Worm (Caenorhabditis elegans) whole organism, L1 larva: ENCODE results near the gene gpr-1.

ENCODE experiments used
- C16A3.4 ChIP-seq: fragments of 150-350 bp; optimal IDR thresholded peaks from 2 replicates; lab custom pipeline; 2014; ENCODE audit warnings: missing biosample characterization, missing genetic modification characterization
- F16B12.6 ChIP-seq: fragments of 150-350 bp; optimal IDR thresholded peaks from 2 replicates; lab custom pipeline; 2014; ENCODE audit warnings: missing biosample characterization, missing genetic modification characterization
- aly-2 ChIP-seq: fragments of 150-350 bp; optimal IDR thresholded peaks from 2 replicates; lab custom pipeline; 2014; ENCODE audit warnings: missing biosample characterization, missing genetic modification characterization
- ama-1 ChIP-seq: fragments of 150-350 bp; optimal IDR thresholded peaks from 2 replicates; lab custom pipeline; 2014
- ceh-88 ChIP-seq: fragments of 200-800 bp; sonication (Bioruptor generic); IDR thresholded peaks from 2 replicates; pipeline ENCODE4 v1.3.6; 2022; ENCODE audit warnings: missing genetic modification characterization, missing compliant biosample characterization
- dpl-1 ChIP-seq, 3 experiments: fragments of 150-350 bp in 2 of 3; sonication (generic microtip) in 1 of 3; optimal IDR thresholded peaks; 2 replicates each; lab custom pipeline; 2014 to 2017; ENCODE audit warnings: missing biosample characterization in 3 of 3, missing genetic modification characterization in 3 of 3, missing genetic modification reagents in 3 of 3
- dsc-1 ChIP-seq: sonication (generic microtip); optimal IDR thresholded peaks from 2 replicates; lab custom pipeline; 2016; ENCODE audit warnings: mild to moderate bottlenecking, missing genetic modification characterization, missing compliant biosample characterization
- efl-1 ChIP-seq, 4 experiments: fragments of 150-350 bp; optimal IDR thresholded peaks in 3 of 4; peaks in 1 of 4; 1 replicate in 1 of 4; 2 replicates in 3 of 4; lab custom pipeline; 2014; ENCODE audit warnings: missing biosample characterization in 2 of 4, missing genetic modification characterization in 2 of 4, missing genetic modification reagents in 2 of 4
- egl-13 ChIP-seq: sonication (generic microtip); optimal IDR thresholded peaks from 2 replicates; lab custom pipeline; 2016; ENCODE audit warnings: missing genotype, missing genetic modification reagents, missing genetic modification characterization, missing compliant biosample characterization
- egl-27 ChIP-seq, 2 experiments: fragments of 150-350 bp in 1 of 2; sonication (generic microtip); optimal IDR thresholded peaks; 3 replicates each; lab custom pipeline; 2017 to 2018; ENCODE audit warnings: missing biosample characterization in 2 of 2, missing genetic modification characterization in 2 of 2, missing genetic modification reagents in 2 of 2
- elt-2 ChIP-seq: sonication (generic microtip); optimal IDR thresholded peaks from 2 replicates; lab custom pipeline; 2016; ENCODE audit warnings: missing genetic modification characterization, mild to moderate bottlenecking, inconsistent platforms, missing compliant biosample characterization, missing genetic modification reagents
- elt-3 ChIP-seq, 6 experiments: fragments of 150-350 bp in 1 of 6; sonication (generic microtip); optimal IDR thresholded peaks; 2 replicates each; lab custom pipeline; 2017 to 2018; ENCODE audit warnings: missing biosample characterization in 6 of 6, missing genetic modification characterization in 6 of 6, inconsistent platforms in 1 of 6
- ets-5 ChIP-seq: fragments of 200-800 bp; sonication (Bioruptor generic); IDR thresholded peaks from 2 replicates; pipeline ENCODE4 v1.3.6; 2022; ENCODE audit warnings: missing genetic modification characterization, missing compliant biosample characterization
- fkh-8 ChIP-seq: sonication (generic microtip); optimal IDR thresholded peaks from 2 replicates; lab custom pipeline; 2016; ENCODE audit warnings: mild to moderate bottlenecking, missing genetic modification characterization, missing compliant biosample characterization
- grh-1 ChIP-seq: fragments of 200-800 bp; sonication (Bioruptor generic); IDR thresholded peaks from 2 replicates; pipeline ENCODE4 v1.3.6; 2022; ENCODE audit warnings: missing genetic modification reagents, missing genetic modification characterization, missing compliant biosample characterization
- hpl-2 ChIP-seq: fragments of 150-350 bp; optimal IDR thresholded peaks from 2 replicates; lab custom pipeline; 2014; ENCODE audit warnings: missing biosample characterization, missing genetic modification reagents, missing genetic modification characterization
- lin-13 ChIP-seq: fragments of 150-350 bp; optimal IDR thresholded peaks from 2 replicates; lab custom pipeline; 2014; ENCODE audit warnings: missing biosample characterization, missing genetic modification reagents, missing genetic modification characterization
- lin-14 ChIP-seq: fragments of 200-800 bp; sonication (Bioruptor generic); optimal IDR thresholded peaks from 2 replicates; lab custom pipeline; 2018; ENCODE audit warnings: mild to moderate bottlenecking, missing genetic modification characterization, moderate library complexity, missing compliant biosample characterization
- lin-35 ChIP-seq, 2 experiments: fragments of 150-350 bp; optimal IDR thresholded peaks; 2 replicates each; lab custom pipeline; 2014; ENCODE audit warnings: missing biosample characterization in 2 of 2, missing genetic modification characterization in 2 of 2, missing genetic modification reagents in 2 of 2
- lin-39 ChIP-seq: fragments of 150-350 bp; optimal IDR thresholded peaks from 2 replicates; lab custom pipeline; 2014; ENCODE audit warnings: missing biosample characterization, missing genetic modification reagents, missing genetic modification characterization
- lsy-2 ChIP-seq, 2 experiments: fragments of 150-350 bp; optimal IDR thresholded peaks; 2 replicates each; lab custom pipeline; 2014; ENCODE audit warnings: missing biosample characterization in 2 of 2, missing genetic modification characterization in 2 of 2
- mdl-1 ChIP-seq, 2 experiments: fragments of 150-350 bp; optimal IDR thresholded peaks; 2 replicates each; lab custom pipeline; 2014 to 2017; ENCODE audit warnings: missing biosample characterization in 2 of 2, missing genetic modification characterization in 2 of 2, inconsistent platforms in 1 of 2
- nhr-19 ChIP-seq: fragments of 200-800 bp; sonication (Bioruptor generic); conservative IDR thresholded peaks from 2 replicates; pipeline ENCODE4 v1.3.6; 2022; ENCODE audit warnings: missing genetic modification characterization, missing compliant biosample characterization
- nhr-20 ChIP-seq: sonication (generic microtip); optimal IDR thresholded peaks from 2 replicates; lab custom pipeline; 2016; ENCODE audit warnings: mild to moderate bottlenecking, missing genetic modification characterization, missing compliant biosample characterization
- nhr-237 ChIP-seq: fragments of 150-350 bp; optimal IDR thresholded peaks from 2 replicates; lab custom pipeline; 2014; ENCODE audit warnings: missing biosample characterization, missing genetic modification characterization
- nhr-47 ChIP-seq: sonication (generic microtip); optimal IDR thresholded peaks from 2 replicates; lab custom pipeline; 2016; ENCODE audit warnings: mild to moderate bottlenecking, missing genetic modification characterization, moderate library complexity, missing compliant biosample characterization
- nhr-71 ChIP-seq: sonication (generic microtip); optimal IDR thresholded peaks from 2 replicates; lab custom pipeline; 2016; ENCODE audit warnings: mild to moderate bottlenecking, missing genetic modification characterization, moderate library complexity, missing compliant biosample characterization
- nhr-77 ChIP-seq: fragments of 150-350 bp; optimal IDR thresholded peaks from 2 replicates; lab custom pipeline; 2014; ENCODE audit warnings: missing biosample characterization, missing genetic modification characterization
- nhr-85 ChIP-seq: sonication (generic microtip); peaks from one replicate; lab custom pipeline; 2016; ENCODE audit warnings: missing genetic modification characterization, inconsistent platforms, missing compliant biosample characterization
- nhr-90 ChIP-seq: sonication (generic microtip); optimal IDR thresholded peaks from 2 replicates; lab custom pipeline; 2016; ENCODE audit warnings: mild to moderate bottlenecking, missing genetic modification characterization, missing compliant biosample characterization; ENCODE audit not compliant: poor library complexity
- pag-3 ChIP-seq: sonication (generic microtip); optimal IDR thresholded peaks from 2 replicates; lab custom pipeline; 2017; ENCODE audit warnings: missing genetic modification characterization, mild to moderate bottlenecking, missing compliant biosample characterization, antibody characterized with exemption, borderline replicate concordance; ENCODE audit not compliant: insufficient read depth
- rnt-1 ChIP-seq: sonication (generic microtip); optimal IDR thresholded peaks from 2 replicates; lab custom pipeline; 2016; ENCODE audit warnings: mild to moderate bottlenecking, missing genetic modification characterization, moderate library complexity, missing compliant biosample characterization
- skn-1 ChIP-seq: fragments of 150-350 bp; optimal IDR thresholded peaks from 2 replicates; lab custom pipeline; 2014; ENCODE audit warnings: missing biosample characterization, missing genetic modification characterization
- snu-23 ChIP-seq: sonication (generic microtip); optimal IDR thresholded peaks from 2 replicates; lab custom pipeline; 2016; ENCODE audit warnings: missing genetic modification characterization, missing compliant biosample characterization
- sup-37 ChIP-seq: fragments of 200-800 bp; sonication (Bioruptor generic); optimal IDR thresholded peaks from 2 replicates; lab custom pipeline; 2018; ENCODE audit warnings: mild to moderate bottlenecking, missing genetic modification characterization, missing compliant biosample characterization
- swsn-7 ChIP-seq: sonication (generic microtip); optimal IDR thresholded peaks from 2 replicates; lab custom pipeline; 2016; ENCODE audit warnings: missing genetic modification characterization, missing compliant biosample characterization
- unc-62 ChIP-seq: fragments of 150-350 bp; optimal IDR thresholded peaks from 2 replicates; lab custom pipeline; 2014; ENCODE audit warnings: missing biosample characterization, missing genetic modification reagents, missing genetic modification characterization
- unc-98 ChIP-seq: fragments of 200-800 bp; sonication (Bioruptor generic); IDR thresholded peaks from 2 replicates; pipeline ENCODE4 v1.3.6; 2022; ENCODE audit warnings: missing genetic modification characterization, missing compliant biosample characterization
- xbp-1 ChIP-seq: sonication (generic microtip); optimal IDR thresholded peaks from 2 replicates; lab custom pipeline; 2016; ENCODE audit warnings: missing genetic modification characterization, missing compliant biosample characterization
- zip-4 ChIP-seq: fragments of 200-800 bp; sonication (Bioruptor generic); optimal IDR thresholded peaks from 2 replicates; lab custom pipeline; 2018; ENCODE audit warnings: mild to moderate bottlenecking, missing genetic modification characterization, moderate library complexity, missing compliant biosample characterization

The gpr-1 gene

DNA sequence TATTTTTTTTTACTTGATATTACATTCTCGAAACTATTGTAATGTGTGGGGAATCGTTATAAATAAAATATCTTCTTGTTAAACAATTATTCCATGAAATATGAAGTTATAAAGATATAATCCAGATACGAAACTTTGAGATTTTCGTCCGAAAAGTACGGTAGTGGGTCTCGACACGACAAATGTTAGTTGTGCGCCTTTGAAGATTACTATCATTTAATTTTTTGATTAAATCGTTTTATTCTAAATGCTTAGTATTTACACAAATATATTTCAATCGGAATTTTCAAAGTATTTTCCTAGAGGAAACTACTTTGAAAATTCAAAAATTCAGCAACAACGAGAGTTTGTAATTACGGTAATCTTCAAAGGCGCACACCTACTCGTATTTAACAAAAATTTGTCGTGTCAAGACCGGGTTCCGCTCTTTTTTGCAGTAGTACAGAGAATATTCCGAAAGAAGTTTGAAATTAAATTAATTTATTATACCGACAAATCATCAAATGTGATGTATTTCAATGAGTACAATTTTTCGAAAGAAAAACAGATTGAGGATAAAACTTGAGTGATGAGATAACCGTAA is 23.5 kb downstream of the gpr-1 start (continued):
- TF ChIP-seq egl-13 (tag; lab: Kevin White, UChicago) (no peak), zip-4 (GFP tag; lab: Kevin White, UChicago) (no peak), ama-1 (peak; percentile 88), pag-3 (tag; lab: Kevin White, UChicago) (no peak), unc-98 (GFP tag; lab: Robert Waterston, UW) (no peak), nhr-237 (tag; lab: Kevin White, UChicago) (no peak), ets-5 (GFP tag; lab: Robert Waterston, UW) (no peak), efl-1 (optimal IDR thresholded peaks at IDR 0.05; lab: Kevin White, UChicago) (no peak), efl-1 (GFP tag; optimal IDR thresholded peaks at IDR 0.05 in 1 of 2; lab: Kevin White, UChicago) (no peak), egl-27 (tag; optimal IDR thresholded peaks at IDR 0.05; lab: Kevin White, UChicago) (no peak)

DNA sequence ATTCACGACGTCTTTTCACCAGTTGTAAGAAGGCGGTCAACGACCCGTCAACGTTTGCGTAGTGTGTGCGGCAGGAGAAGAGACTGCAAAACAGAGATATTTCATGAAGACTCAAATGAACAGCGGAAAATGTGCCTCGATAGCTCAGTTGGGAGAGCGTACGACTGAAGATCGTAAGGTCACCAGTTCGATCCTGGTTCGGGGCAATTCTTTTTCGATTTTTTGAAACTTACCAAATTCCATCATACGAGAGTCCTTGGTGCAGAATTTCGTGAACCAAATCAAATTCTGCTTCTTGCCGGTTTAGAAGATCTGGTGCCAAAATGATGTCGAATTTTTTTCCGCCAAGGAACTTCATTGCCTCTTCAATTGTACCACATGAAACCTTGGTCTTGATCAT is 24.2 kb downstream of the gpr-1 start:
- TF ChIP-seq lin-13 = peak; percentile 12
- peak in 1 of 2 experiments; percentile 4 for TF ChIP-seq mdl-1 (tag; optimal IDR thresholded peaks at IDR 0.05; lab: Kevin White, UChicago)
- TF ChIP-seq xbp-1 = peak; percentile 12
- peak; percentile 36 for TF ChIP-seq lin-14
- TF ChIP-seq aly-2 = peak; percentile 2
- TF ChIP-seq swsn-7 (tag; lab: Kevin White, UChicago) = peak; percentile 31
- no peak; the same call in 1 of the 2 replicates for TF ChIP-seq grh-1 (GFP tag; lab: Robert Waterston, UW)
- TF ChIP-seq unc-98 (GFP tag; lab: Robert Waterston, UW) = no peak
- peak; percentile 27 to 62 for TF ChIP-seq lin-35 (GFP tag; optimal IDR thresholded peaks at IDR 0.05; lab: Kevin White, UChicago)
- peak; percentile 42 for TF ChIP-seq rnt-1 (tag; lab: Kevin White, UChicago)
- peak; percentile 23 for TF ChIP-seq C16A3.4 (tag; lab: Kevin White, UChicago)
- peak; percentile 1 for TF ChIP-seq ama-1
- peak; percentile 46 for TF ChIP-seq snu-23 (GFP tag; lab: Kevin White, UChicago)
- TF ChIP-seq lsy-2 (tag; optimal IDR thresholded peaks at IDR 0.05; lab: Kevin White, UChicago) = peak; percentile 23 to 45
- peak; percentile 54 for TF ChIP-seq nhr-71 (tag; lab: Kevin White, UChicago)
- TF ChIP-seq nhr-20 (tag; lab: Kevin White, UChicago) = peak; percentile 34
- TF ChIP-seq hpl-2 = no peak
- peak; percentile 14 to 38 for TF ChIP-seq efl-1 (optimal IDR thresholded peaks at IDR 0.05; lab: Kevin White, UChicago)
- peak; percentile 7 to 8 for TF ChIP-seq efl-1 (GFP tag; optimal IDR thresholded peaks at IDR 0.05 in 1 of 2; lab: Kevin White, UChicago)
- TF ChIP-seq dpl-1 (GFP tag; optimal IDR thresholded peaks at IDR 0.05; lab: Kevin White, UChicago) = peak in 2 of 3 experiments; percentile 12 to 23
- peak; percentile 39 for TF ChIP-seq dsc-1
- TF ChIP-seq nhr-47 (tag; lab: Kevin White, UChicago) = peak; percentile 38
- no peak for TF ChIP-seq fkh-8 (tag; lab: Kevin White, UChicago)
- TF ChIP-seq nhr-85 (tag; lab: Kevin White, UChicago) = peak; percentile 80
- no peak for TF ChIP-seq sup-37

DNA sequence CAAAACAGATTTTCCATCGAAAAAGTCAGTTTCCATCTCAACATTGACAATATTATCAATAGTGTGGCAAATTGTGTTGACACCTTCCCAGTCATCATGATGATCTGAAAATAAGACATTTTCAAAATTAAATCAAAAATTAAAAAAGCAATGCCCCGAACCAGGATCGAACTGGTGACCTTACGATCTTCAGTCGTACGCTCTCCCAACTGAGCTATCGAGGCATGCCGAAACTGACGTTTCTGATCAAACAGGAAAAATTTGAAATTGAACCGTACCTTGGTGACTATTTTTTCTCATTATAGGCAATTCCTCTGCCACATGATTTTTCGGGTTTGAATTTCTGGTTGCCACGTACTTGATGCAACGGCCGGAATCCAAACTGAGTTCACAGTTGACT is 24.7 kb downstream of the gpr-1 start:
- TF ChIP-seq nhr-47 (tag; lab: Kevin White, UChicago) (no peak), unc-98 (GFP tag; lab: Robert Waterston, UW) (no peak), lin-35 (GFP tag; optimal IDR thresholded peaks at IDR 0.05; lab: Kevin White, UChicago) (no peak), efl-1 (optimal IDR thresholded peaks at IDR 0.05; lab: Kevin White, UChicago) (no peak), efl-1 (GFP tag; optimal IDR thresholded peaks at IDR 0.05 in 1 of 2; lab: Kevin White, UChicago) (no peak), aly-2 (no peak)

DNA sequence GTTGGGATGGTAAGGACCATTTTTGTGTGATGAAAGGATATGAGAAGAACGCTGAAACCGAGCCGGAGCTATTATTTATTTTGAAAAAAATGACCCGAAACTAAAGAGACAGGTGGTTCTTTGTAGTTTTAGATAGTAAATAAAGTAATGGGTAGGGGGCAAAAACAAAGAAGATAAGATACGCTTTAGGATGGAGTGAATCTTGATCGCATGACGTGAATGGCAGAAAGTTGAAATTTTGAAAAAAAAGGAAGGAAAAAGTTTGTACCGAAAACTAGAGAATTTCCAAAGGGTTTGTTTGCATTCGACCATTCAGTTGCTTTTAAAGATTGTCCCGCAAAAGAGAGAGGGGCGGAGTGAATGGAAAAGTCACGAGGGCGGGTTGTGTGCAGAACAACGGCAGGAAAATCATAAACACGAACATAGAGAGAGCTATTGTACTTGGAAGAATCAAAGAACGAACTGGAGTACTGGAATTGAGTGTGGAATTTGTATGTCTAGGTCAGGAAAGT is 25.2 kb downstream of the gpr-1 start, which contains the start of gene F22B7.9:
TSS of gene F22B7.9 (minus strand) at position 51 of the 512 bp plus-strand sequence.
- no peak for TF ChIP-seq F16B12.6 (tag; lab: Kevin White, UChicago)
- TF ChIP-seq rnt-1 (tag; lab: Kevin White, UChicago) = peak; percentile 11
- peak in 1 of 3 experiments; percentile 9 for TF ChIP-seq dpl-1 (GFP tag; optimal IDR thresholded peaks at IDR 0.05; lab: Kevin White, UChicago)
- TF ChIP-seq nhr-20 (tag; lab: Kevin White, UChicago) = peak; percentile 71
- TF ChIP-seq unc-62 (GFP tag; lab: Kevin White, UChicago) = no peak
- TF ChIP-seq skn-1 (tag; lab: Kevin White, UChicago) = peak; percentile 0
- peak in 1 of 2 experiments; percentile 53 for TF ChIP-seq mdl-1 (tag; optimal IDR thresholded peaks at IDR 0.05; lab: Kevin White, UChicago)
- peak in 2 of 6 experiments; percentile 38 to 51 for TF ChIP-seq elt-3 (tag; optimal IDR thresholded peaks at IDR 0.05; lab: Kevin White, UChicago)
- TF ChIP-seq lin-39 (tag; lab: Kevin White, UChicago) = no peak
- peak; percentile 83 for TF ChIP-seq ama-1
- TF ChIP-seq efl-1 (optimal IDR thresholded peaks at IDR 0.05; lab: Kevin White, UChicago) = no peak
- peak in 1 of 2 experiments; percentile 16 for TF ChIP-seq efl-1 (GFP tag; optimal IDR thresholded peaks at IDR 0.05 in 1 of 2; lab: Kevin White, UChicago)
- TF ChIP-seq elt-2 (tag; lab: Kevin White, UChicago) = peak; percentile 54
- TF ChIP-seq ceh-88 (GFP tag; lab: Robert Waterston, UW) = 0 out of 2 replicates have a peak, but pooled peaks have one; percentile 12
- TF ChIP-seq lsy-2 (tag; optimal IDR thresholded peaks at IDR 0.05; lab: Kevin White, UChicago) = peak in 1 of 2 experiments; percentile 18
- TF ChIP-seq zip-4 (GFP tag; lab: Kevin White, UChicago) = no peak
- peak; percentile 30 for TF ChIP-seq nhr-47 (tag; lab: Kevin White, UChicago)
- no peak for TF ChIP-seq ets-5 (GFP tag; lab: Robert Waterston, UW)
- peak; percentile 26 for TF ChIP-seq lin-14
- TF ChIP-seq snu-23 (GFP tag; lab: Kevin White, UChicago) = peak; percentile 35
- TF ChIP-seq C16A3.4 (tag; lab: Kevin White, UChicago) = peak; percentile 10
- TF ChIP-seq nhr-85 (tag; lab: Kevin White, UChicago) = peak; percentile 81
- peak; percentile 42 for TF ChIP-seq nhr-19
- peak; percentile 54 for TF ChIP-seq nhr-71 (tag; lab: Kevin White, UChicago)
- peak; percentile 20 for TF ChIP-seq nhr-90 (tag; lab: Kevin White, UChicago)
- TF ChIP-seq nhr-77 (tag; lab: Kevin White, UChicago) = peak; percentile 4
